Fruit fly (Drosophila melanogaster): ENCODE measurements around the gene CG13255.

- TF ChIP-seq gl (tag; optimal IDR thresholded peaks at IDR 0.05) (no peak), CG8301 (tag; optimal IDR thresholded peaks at IDR 0.05) (no peak), CG17806 (tag; optimal IDR thresholded peaks at IDR 0.05) (no peak), EcR (GFP tag; optimal IDR thresholded peaks at IDR 0.05) (no peak), rn (GFP tag; IDR thresholded peaks at IDR 0.05) (no peak), CG10348 (GFP tag; IDR thresholded peaks at IDR 0.05) (no peak), Pif1B (GFP tag; optimal IDR thresholded peaks at IDR 0.05) (no peak), CG15710 (tag; optimal IDR thresholded peaks at IDR 0.05) (no peak), D1 (tag; optimal IDR thresholded peaks at IDR 0.05) (no peak), CG8159 (tag; optimal IDR thresholded peaks at IDR 0.05) (no peak)
Observed at dm6 chr3L:20885172-20885571, 47.9 kb downstream of the CG13255 start, which contains the start of gene CG32432.

All from whole organism, pupa.